Fruit fly (Drosophila melanogaster): Measurements from ENCODE around the gene scny.

scny gene

dm6 chr3L:5786604-5787003, 17.8 kb downstream of the scny start, which contains the start of gene Cralbp:
Gene Cralbp (minus strand): TSS chr3L:5786718.
- TF ChIP-seq Pif1B (GFP tag; optimal IDR thresholded peaks at IDR 0.05) (no peak), CG4496 (GFP tag; IDR thresholded peaks at IDR 0.05) (0 out of 3 replicates have a peak, but pooled peaks have one; percentile 36)

- TF ChIP-seq CG4496 (GFP tag; IDR thresholded peaks at IDR 0.05) (no peak), CG8301 (tag; optimal IDR thresholded peaks at IDR 0.05) (no peak), CG32121 (GFP tag; IDR thresholded peaks at IDR 0.05) (no peak), CG10348 (GFP tag; IDR thresholded peaks at IDR 0.05) (no peak), fd96Ca (GFP tag; IDR thresholded peaks at IDR 0.05) (no peak), CG17806 (tag; optimal IDR thresholded peaks at IDR 0.05) (no peak), EcR (GFP tag; optimal IDR thresholded peaks at IDR 0.05) (no peak), Pif1A (GFP tag; optimal IDR thresholded peaks at IDR 0.05) (no peak), Pif1B (GFP tag; optimal IDR thresholded peaks at IDR 0.05) (no peak), Ets98B (GFP tag; IDR thresholded peaks at IDR 0.05) (no peak), Snoo (tag; optimal IDR thresholded peaks at IDR 0.05) (no peak), CG9948 (tag; optimal IDR thresholded peaks at IDR 0.05) (no peak), CG15710 (tag; optimal IDR thresholded peaks at IDR 0.05) (no peak), rn (GFP tag; IDR thresholded peaks at IDR 0.05) (no peak), CG12605 (GFP tag; IDR thresholded peaks at IDR 0.05) (no peak), CG34367 (tag; optimal IDR thresholded peaks at IDR 0.05) (no peak)
Measured at dm6 chr3L:5787476-5787875, 18.7 kb downstream of the scny start.

- TF ChIP-seq CG34367 (tag; optimal IDR thresholded peaks at IDR 0.05): no peak
- TF ChIP-seq fd96Ca (GFP tag; IDR thresholded peaks at IDR 0.05): no peak
- TF ChIP-seq Pif1B (GFP tag; optimal IDR thresholded peaks at IDR 0.05): no peak
- no peak for TF ChIP-seq CG4496 (GFP tag; IDR thresholded peaks at IDR 0.05)
- no peak for TF ChIP-seq CG9948 (tag; optimal IDR thresholded peaks at IDR 0.05)
- TF ChIP-seq Ets98B (GFP tag; IDR thresholded peaks at IDR 0.05): no peak
- no peak for TF ChIP-seq Pif1A (GFP tag; optimal IDR thresholded peaks at IDR 0.05)
- TF ChIP-seq rn (GFP tag; IDR thresholded peaks at IDR 0.05): no peak
- no peak for TF ChIP-seq CG10348 (GFP tag; IDR thresholded peaks at IDR 0.05)
- TF ChIP-seq CG15710 (tag; optimal IDR thresholded peaks at IDR 0.05): no peak
- TF ChIP-seq D1 (tag; optimal IDR thresholded peaks at IDR 0.05): no peak
- TF ChIP-seq CG14655 (GFP tag; optimal IDR thresholded peaks at IDR 0.05): no peak
- no peak for TF ChIP-seq Snoo (tag; optimal IDR thresholded peaks at IDR 0.05)
- TF ChIP-seq CG8159 (tag; optimal IDR thresholded peaks at IDR 0.05): no peak
- TF ChIP-seq CG12605 (GFP tag; IDR thresholded peaks at IDR 0.05): no peak
- TF ChIP-seq CG8301 (tag; optimal IDR thresholded peaks at IDR 0.05): no peak
- no peak for TF ChIP-seq CG32121 (GFP tag; IDR thresholded peaks at IDR 0.05)
Measured at dm6 chr3L:5788823-5789222, 20.0 kb downstream of the scny start.

dm6 chr3L:5789663-5790062, 20.9 kb downstream of the scny start:
- no peak for TF ChIP-seq CG4496 (GFP tag; IDR thresholded peaks at IDR 0.05)
- no peak for TF ChIP-seq Pif1A (GFP tag; optimal IDR thresholded peaks at IDR 0.05)
- no peak for TF ChIP-seq D1 (tag; optimal IDR thresholded peaks at IDR 0.05)
- no peak for TF ChIP-seq CG15710 (tag; optimal IDR thresholded peaks at IDR 0.05)
- TF ChIP-seq CG12605 (GFP tag; IDR thresholded peaks at IDR 0.05): peak; percentile 67
- peak; percentile 18 for TF ChIP-seq CG17806 (tag; optimal IDR thresholded peaks at IDR 0.05)
- no peak for TF ChIP-seq CG8301 (tag; optimal IDR thresholded peaks at IDR 0.05)
- no peak for TF ChIP-seq Snoo (tag; optimal IDR thresholded peaks at IDR 0.05)
- TF ChIP-seq CG10348 (GFP tag; IDR thresholded peaks at IDR 0.05): no peak
- TF ChIP-seq CG9948 (tag; optimal IDR thresholded peaks at IDR 0.05): no peak
- TF ChIP-seq CG34367 (tag; optimal IDR thresholded peaks at IDR 0.05): no peak
- peak; percentile 32; the same call in 1 of the 2 replicates for TF ChIP-seq Ets98B (GFP tag; IDR thresholded peaks at IDR 0.05)
- TF ChIP-seq Pif1B (GFP tag; optimal IDR thresholded peaks at IDR 0.05): no peak
- TF ChIP-seq fd96Ca (GFP tag; IDR thresholded peaks at IDR 0.05): no peak
- TF ChIP-seq CG32121 (GFP tag; IDR thresholded peaks at IDR 0.05): no peak
- TF ChIP-seq rn (GFP tag; IDR thresholded peaks at IDR 0.05): no peak
- TF ChIP-seq CG13204 (GFP tag; optimal IDR thresholded peaks at IDR 0.05): no peak
- no peak for TF ChIP-seq EcR (GFP tag; optimal IDR thresholded peaks at IDR 0.05)
- TF ChIP-seq CG8159 (tag; optimal IDR thresholded peaks at IDR 0.05): no peak
- no peak for TF ChIP-seq CG14655 (GFP tag; optimal IDR thresholded peaks at IDR 0.05)
- no peak for TF ChIP-seq gl (tag; optimal IDR thresholded peaks at IDR 0.05)

dm6 chr3L:5793967-5794366, 25.2 kb downstream of the scny start, which contains the start of gene Bre1:
Gene Bre1 (minus strand): TSS chr3L:5794192.
- no peak for TF ChIP-seq Pif1B (GFP tag; optimal IDR thresholded peaks at IDR 0.05)
- TF ChIP-seq D1 (tag; optimal IDR thresholded peaks at IDR 0.05): no peak
- no peak for TF ChIP-seq fd96Ca (GFP tag; IDR thresholded peaks at IDR 0.05)
- no peak for TF ChIP-seq CG13204 (GFP tag; optimal IDR thresholded peaks at IDR 0.05)
- no peak for TF ChIP-seq CG10348 (GFP tag; IDR thresholded peaks at IDR 0.05)
- TF ChIP-seq gl (tag; optimal IDR thresholded peaks at IDR 0.05): no peak
- no peak for TF ChIP-seq CG17806 (tag; optimal IDR thresholded peaks at IDR 0.05)
- no peak for TF ChIP-seq CG12605 (GFP tag; IDR thresholded peaks at IDR 0.05)
- TF ChIP-seq CG9948 (tag; optimal IDR thresholded peaks at IDR 0.05): no peak
- TF ChIP-seq Snoo (tag; optimal IDR thresholded peaks at IDR 0.05): no peak
- no peak for TF ChIP-seq CG8301 (tag; optimal IDR thresholded peaks at IDR 0.05)
- TF ChIP-seq Ets98B (GFP tag; IDR thresholded peaks at IDR 0.05): no peak
- TF ChIP-seq CG8159 (tag; optimal IDR thresholded peaks at IDR 0.05): no peak
- TF ChIP-seq CG15710 (tag; optimal IDR thresholded peaks at IDR 0.05): no peak
- TF ChIP-seq EcR (GFP tag; optimal IDR thresholded peaks at IDR 0.05): no peak

dm6 chr3L:5796493-5796998, 27.7 kb downstream of the scny start, which contains the start of gene Tektin-C:
Gene Tektin-C (minus strand): TSS chr3L:5796543.
- TF ChIP-seq CG10348 (GFP tag; IDR thresholded peaks at IDR 0.05) (no peak), fd96Ca (GFP tag; IDR thresholded peaks at IDR 0.05) (peak; percentile 30; the same call in 1 of the 3 replicates), CG8301 (tag; optimal IDR thresholded peaks at IDR 0.05) (no peak), EcR (GFP tag; optimal IDR thresholded peaks at IDR 0.05) (no peak), CG15710 (tag; optimal IDR thresholded peaks at IDR 0.05) (no peak)

Data from whole organism, pupa.